Fruit fly (Drosophila melanogaster) whole organism, embryonic: ENCODE data around the gene Sf3b3.
A peak's percentile ranks its signal among the peaks of the same experiment; 100 is the strongest.

Source experiments
- B-H1 ChIP-seq: fragments of 200-800 bp; sonication (Bioruptor generic); IDR thresholded peaks from 3 replicates; pipeline ENCODE4 v1.3.6; 2022; ENCODE audit warnings: missing biosample characterization, missing genetic modification characterization
- CG10147 ChIP-seq: fragments of 200-800 bp; sonication (Bioruptor generic); optimal IDR thresholded peaks from 2 replicates; lab custom pipeline; 2019; ENCODE audit warnings: missing biosample characterization, mild to moderate bottlenecking, missing genetic modification characterization, moderate library complexity
- CG10431 ChIP-seq: fragments of 200-800 bp; sonication (Bioruptor generic); optimal IDR thresholded peaks from 3 replicates; lab custom pipeline; 2018; ENCODE audit warnings: missing biosample characterization, mild to moderate bottlenecking, missing genetic modification characterization
- CG12659 ChIP-seq: fragments of 200-800 bp; sonication (Bioruptor generic); optimal IDR thresholded peaks from 3 replicates; lab custom pipeline; 2017; ENCODE audit warnings: mild to moderate bottlenecking, missing biosample characterization, missing genetic modification reagents, missing genetic modification characterization
- CG12769 ChIP-seq: fragments of 200-800 bp; sonication (Bioruptor generic); optimal IDR thresholded peaks from 2 replicates; lab custom pipeline; 2019; ENCODE audit warnings: missing biosample characterization, mild to moderate bottlenecking, missing genetic modification characterization, moderate library complexity
- CG13296 ChIP-seq: fragments of 200-800 bp; sonication (Bioruptor generic); optimal IDR thresholded peaks from 3 replicates; lab custom pipeline; 2018; ENCODE audit warnings: missing biosample characterization, mild to moderate bottlenecking, missing genetic modification characterization
- CG15479 ChIP-seq: fragments of 200-800 bp; sonication (Bioruptor generic); optimal IDR thresholded peaks from 3 replicates; lab custom pipeline; 2019; ENCODE audit warnings: missing biosample characterization, mild to moderate bottlenecking, missing genetic modification characterization, moderate library complexity
- CG1603 ChIP-seq: fragments of 200-800 bp; sonication (Bioruptor generic); optimal IDR thresholded peaks from 2 replicates; lab custom pipeline; 2019; ENCODE audit warnings: missing biosample characterization, mild to moderate bottlenecking, missing genetic modification characterization, moderate library complexity
- CG17328 ChIP-seq: fragments of 200-800 bp; sonication (Bioruptor generic); IDR thresholded peaks from 2 replicates; pipeline ENCODE4 v1.3.6; 2022; ENCODE audit warnings: missing biosample characterization, missing genetic modification characterization
- CG18599 ChIP-seq: fragments of 200-800 bp; sonication (Bioruptor generic); optimal IDR thresholded peaks from 3 replicates; lab custom pipeline; 2017; ENCODE audit warnings: missing biosample characterization, missing genetic modification characterization, mild to moderate bottlenecking, moderate library complexity, missing genetic modification reagents
- CG2678 ChIP-seq: fragments of 200-800 bp; sonication (Bioruptor generic); optimal IDR thresholded peaks from 3 replicates; lab custom pipeline; 2019; ENCODE audit warnings: missing biosample characterization, mild to moderate bottlenecking, missing genetic modification characterization, moderate library complexity
- CG30020 ChIP-seq: fragments of 200-800 bp; optimal IDR thresholded peaks from 2 replicates; lab custom pipeline; 2019; ENCODE audit warnings: missing biosample characterization, mild to moderate bottlenecking, missing genetic modification characterization, moderate library complexity
- CG3847 ChIP-seq: fragments of 200-800 bp; sonication (Bioruptor generic); IDR thresholded peaks from 2 replicates; pipeline ENCODE4 v1.3.6; 2022; ENCODE audit warnings: missing biosample characterization, missing genetic modification characterization
- CG4730 ChIP-seq: fragments of 200-800 bp; sonication (Bioruptor generic); IDR thresholded peaks from 2 replicates; pipeline ENCODE4 v1.3.6; 2022; ENCODE audit warnings: missing biosample characterization, missing genetic modification characterization
- CG5180 ChIP-seq: fragments of 200-800 bp; sonication (Bioruptor generic); optimal IDR thresholded peaks from 3 replicates; lab custom pipeline; 2017; ENCODE audit warnings: missing biosample characterization, missing genetic modification characterization, mild to moderate bottlenecking, moderate library complexity, missing genetic modification reagents
- CG6254 ChIP-seq: fragments of 200-800 bp; sonication (Bioruptor generic); optimal IDR thresholded peaks from 3 replicates; lab custom pipeline; 2017; ENCODE audit warnings: mild to moderate bottlenecking, missing biosample characterization, missing genetic modification reagents, missing genetic modification characterization
- CG6683 ChIP-seq: fragments of 200-800 bp; sonication (Bioruptor generic); optimal IDR thresholded peaks from 2 replicates; lab custom pipeline; 2017; ENCODE audit warnings: missing biosample characterization, mild to moderate bottlenecking, missing genetic modification characterization, missing genetic modification reagents
- CG6791 ChIP-seq: fragments of 200-800 bp; sonication (Bioruptor generic); IDR thresholded peaks from 3 replicates; pipeline ENCODE4 v1.3.6; 2022; ENCODE audit warnings: missing biosample characterization, missing genetic modification characterization; ENCODE audit not compliant: partially characterized antibody
- CG7839 ChIP-seq: fragments of 200-800 bp; sonication (Bioruptor generic); optimal IDR thresholded peaks from 3 replicates; lab custom pipeline; 2018; ENCODE audit warnings: missing biosample characterization, mild to moderate bottlenecking, missing genetic modification characterization, moderate library complexity
- CG8944 ChIP-seq: fragments of 200-800 bp; sonication (Bioruptor generic); optimal IDR thresholded peaks from 3 replicates; lab custom pipeline; 2016; ENCODE audit warnings: missing biosample characterization, missing genetic modification characterization
- Camta ChIP-seq: fragments of 200-800 bp; sonication (Bioruptor generic); optimal IDR thresholded peaks from 2 replicates; lab custom pipeline; 2016; ENCODE audit warnings: missing biosample characterization, missing genetic modification characterization
- CoRest ChIP-seq: fragments of 200-800 bp; sonication (Bioruptor generic); optimal IDR thresholded peaks from 3 replicates; lab custom pipeline; 2018; ENCODE audit warnings: missing biosample characterization, mild to moderate bottlenecking, missing genetic modification characterization, moderate library complexity
- Dbx ChIP-seq: fragments of 200-800 bp; sonication (Bioruptor generic); IDR thresholded peaks from 3 replicates; pipeline ENCODE4 v1.3.6; 2022; ENCODE audit warnings: missing biosample characterization, missing genetic modification characterization
- Ets97D ChIP-seq: fragments of 200-800 bp; sonication (Bioruptor generic); optimal IDR thresholded peaks from 3 replicates; lab custom pipeline; 2016; ENCODE audit warnings: missing biosample characterization, missing genetic modification characterization
- H15 ChIP-seq: fragments of 200-800 bp; sonication (Bioruptor generic); IDR thresholded peaks from 3 replicates; pipeline ENCODE4 v1.3.6; 2022; ENCODE audit warnings: missing biosample characterization, missing genetic modification characterization
- NC2α ChIP-seq: fragments of 200-800 bp; sonication (Bioruptor generic); optimal IDR thresholded peaks from 2 replicates; lab custom pipeline; 2016; ENCODE audit warnings: missing biosample characterization, missing genetic modification characterization
- NFAT ChIP-seq: fragments of 200-800 bp; sonication (Bioruptor generic); IDR thresholded peaks from 2 replicates; pipeline ENCODE4 v1.3.6; 2022; ENCODE audit warnings: missing biosample characterization, missing genetic modification characterization
- Oli ChIP-seq: fragments of 200-800 bp; sonication (Bioruptor generic); optimal IDR thresholded peaks from 2 replicates; lab custom pipeline; 2018; ENCODE audit warnings: missing biosample characterization, mild to moderate bottlenecking, missing genetic modification characterization, moderate library complexity
- Ptx1 ChIP-seq: fragments of 200-800 bp; sonication (Bioruptor generic); IDR thresholded peaks from 2 replicates; pipeline ENCODE4 v1.3.6; 2022; ENCODE audit warnings: missing biosample characterization, missing genetic modification characterization
- Ssrp ChIP-seq: fragments of 200-800 bp; sonication (Bioruptor generic); optimal IDR thresholded peaks from 2 replicates; lab custom pipeline; 2018; ENCODE audit warnings: missing biosample characterization, mild to moderate bottlenecking, missing genetic modification characterization, moderate library complexity
- ac ChIP-seq: fragments of 200-800 bp; sonication (Bioruptor generic); optimal IDR thresholded peaks from 3 replicates; lab custom pipeline; 2017; ENCODE audit warnings: missing biosample characterization, mild to moderate bottlenecking, missing genetic modification characterization
- crol ChIP-seq: fragments of 200-800 bp; sonication (Bioruptor generic); IDR thresholded peaks from 2 replicates; pipeline ENCODE4 v1.3.6; 2022; ENCODE audit warnings: missing biosample characterization, missing genetic modification characterization
- danr ChIP-seq: fragments of 200-800 bp; sonication (Bioruptor generic); IDR thresholded peaks from 2 replicates; pipeline ENCODE4 v1.3.6; 2022; ENCODE audit warnings: missing biosample characterization, missing genetic modification characterization
- ftz-f1 ChIP-seq: fragments of 200-800 bp; sonication (Bioruptor generic); optimal IDR thresholded peaks from 2 replicates; lab custom pipeline; 2016; ENCODE audit warnings: missing biosample characterization, missing genetic modification characterization
- gt ChIP-seq: fragments of 200-800 bp; sonication (Bioruptor generic); IDR thresholded peaks from 2 replicates; pipeline ENCODE4 v1.3.6; 2022; ENCODE audit warnings: missing biosample characterization, missing genetic modification characterization
- hbn ChIP-seq: fragments of 200-800 bp; sonication (Bioruptor generic); IDR thresholded peaks from 2 replicates; pipeline ENCODE4 v1.3.6; 2022; ENCODE audit warnings: missing biosample characterization, missing genetic modification characterization; ENCODE audit not compliant: partially characterized antibody
- ken ChIP-seq: fragments of 200-800 bp; sonication (Bioruptor generic); IDR thresholded peaks from 3 replicates; pipeline ENCODE4 v1.3.6; 2022; ENCODE audit warnings: missing biosample characterization, missing genetic modification characterization
- lmd ChIP-seq: fragments of 200-800 bp; sonication (Bioruptor generic); IDR thresholded peaks from 2 replicates; pipeline ENCODE4 v1.3.6; 2022; ENCODE audit warnings: missing biosample characterization, missing genetic modification characterization
- lov ChIP-seq, 2 experiments: fragments of 200-800 bp in 1 of 2; fragments of >200 bp in 1 of 2; sonication (Bioruptor generic) in 1 of 2; IDR thresholded peaks in 1 of 2; optimal IDR thresholded peaks in 1 of 2; 2 replicates in 1 of 2; 3 replicates in 1 of 2; pipeline versions ENCODE4 v1.3.6 to Lab custom; 2017 to 2022; ENCODE audit warnings: missing biosample characterization in 1 of 2, missing genetic modification characterization in 1 of 2
- pfk ChIP-seq: fragments of 200-800 bp; sonication (Bioruptor generic); optimal IDR thresholded peaks from 2 replicates; lab custom pipeline; 2018; ENCODE audit warnings: missing biosample characterization, mild to moderate bottlenecking, missing genetic modification characterization, moderate library complexity
- psq ChIP-seq: fragments of 200-800 bp; sonication (Bioruptor generic); optimal IDR thresholded peaks from 2 replicates; lab custom pipeline; 2017; ENCODE audit warnings: missing biosample characterization, missing genetic modification characterization
- sens-2 ChIP-seq: fragments of 200-800 bp; sonication (Bioruptor generic); IDR thresholded peaks from 2 replicates; pipeline ENCODE4 v1.3.6; 2022; ENCODE audit warnings: missing biosample characterization, missing genetic modification characterization
- shn ChIP-seq: fragments of 200-800 bp; sonication (Bioruptor generic); optimal IDR thresholded peaks from 3 replicates; lab custom pipeline; 2016; ENCODE audit warnings: missing biosample characterization, missing genetic modification characterization
- sisA ChIP-seq: fragments of 200-800 bp; sonication (Bioruptor generic); IDR thresholded peaks from 2 replicates; pipeline ENCODE4 v1.3.6; 2022; ENCODE audit warnings: missing biosample characterization, missing genetic modification characterization
- stwl ChIP-seq: fragments of 200-800 bp; sonication (Bioruptor generic); optimal IDR thresholded peaks from 3 replicates; lab custom pipeline; 2018; ENCODE audit warnings: missing biosample characterization, mild to moderate bottlenecking, missing genetic modification characterization, moderate library complexity
- trh ChIP-seq: fragments of 200-800 bp; sonication (Bioruptor generic); optimal IDR thresholded peaks from 2 replicates; lab custom pipeline; 2016; ENCODE audit warnings: missing biosample characterization, missing genetic modification characterization
- tx ChIP-seq: fragments of 200-800 bp; sonication (Bioruptor generic); optimal IDR thresholded peaks from 2 replicates; lab custom pipeline; 2016; ENCODE audit warnings: missing biosample characterization, missing genetic modification characterization
- vvl ChIP-seq: fragments of 200-800 bp; sonication (Bioruptor generic); IDR thresholded peaks from 2 replicates; pipeline ENCODE4 v1.3.6; 2022; ENCODE audit warnings: missing biosample characterization, missing genetic modification characterization
- wor ChIP-seq: fragments of 200-800 bp; sonication (Bioruptor generic); IDR thresholded peaks from 2 replicates; pipeline ENCODE4 v1.3.6; 2022; ENCODE audit warnings: missing biosample characterization, missing genetic modification characterization
- zf30C ChIP-seq: fragments of 200-800 bp; sonication (Bioruptor generic); optimal IDR thresholded peaks from 3 replicates; lab custom pipeline; 2018; ENCODE audit warnings: missing biosample characterization, mild to moderate bottlenecking, missing genetic modification characterization

Sf3b3 gene

DNA sequence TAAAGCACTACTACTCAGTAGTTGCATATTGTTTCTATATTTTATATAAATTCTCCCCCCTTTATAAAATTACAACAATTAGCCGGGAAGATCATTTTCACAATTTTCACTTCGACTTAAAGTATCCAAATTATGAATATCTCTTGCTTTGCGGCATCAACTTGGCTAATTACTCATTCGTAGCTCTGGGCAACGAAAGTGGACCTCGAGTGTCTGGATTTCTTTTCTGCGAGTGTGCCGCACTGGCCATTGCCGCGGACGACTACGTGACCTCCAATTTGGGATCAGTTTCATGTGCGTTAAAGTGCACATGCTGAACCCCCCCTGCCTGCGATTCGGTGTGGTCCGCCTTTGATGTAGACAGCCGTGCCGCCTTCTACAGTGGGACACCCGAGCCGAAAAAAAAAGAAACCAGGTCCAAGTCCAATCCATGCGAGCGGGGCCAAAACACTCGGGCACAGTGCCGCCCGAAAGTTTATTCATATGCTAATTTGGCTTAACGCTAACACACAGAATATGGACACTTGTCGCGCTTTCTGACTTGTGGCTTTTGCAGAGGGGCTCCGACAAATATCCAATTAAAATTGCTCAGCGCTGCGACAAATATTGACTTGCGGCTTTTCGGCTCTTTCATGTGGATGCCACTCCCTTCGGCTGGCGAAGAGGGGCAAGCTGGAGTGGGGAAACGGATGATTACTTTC lies 14.6 kb downstream of the Sf3b3 start (continued):
- TF ChIP-seq CG10431 (no peak), sens-2 (GFP tag; lab: Robert Waterston, UW) (no peak), NC2α (GFP tag; lab: Kevin White, UChicago) (no peak), CG18599 (no peak), danr (GFP tag; lab: Robert Waterston, UW) (no peak), CG13296 (no peak), NFAT (GFP tag; lab: Robert Waterston, UW) (no peak), CG3847 (GFP tag; lab: Robert Waterston, UW) (no peak), CG6791 (GFP tag; lab: Robert Waterston, UW) (no peak), Camta (peak; percentile 10), Oli (tag; lab: Kevin White, UChicago) (peak; percentile 43), gt (GFP tag; lab: Robert Waterston, UW) (no peak), H15 (GFP tag; lab: Robert Waterston, UW) (no peak), pfk (GFP tag; lab: Kevin White, UChicago) (no peak), B-H1 (GFP tag; lab: Robert Waterston, UW) (no peak), Dbx (no peak), sisA (peak; percentile 12; the same call in 1 of the 2 replicates), lov (optimal IDR thresholded peaks at IDR 0.05; lab: Kevin White, UChicago) (no peak), lov (GFP tag; IDR thresholded peaks at IDR 0.05; lab: Robert Waterston, UW) (0 out of 3 replicates have a peak, but pooled peaks have one; percentile 44), CG7839 (peak; percentile 28), Ssrp (peak; percentile 16), CG17328 (GFP tag; lab: Robert Waterston, UW) (no peak), CG15479 (GFP tag; lab: Kevin White, UChicago) (no peak), ken (GFP tag; lab: Robert Waterston, UW) (no peak), ftz-f1 (GFP tag; lab: Kevin White, UChicago) (no peak), ac (GFP tag; lab: Kevin White, UChicago) (no peak), CG6683 (no peak), wor (GFP tag; lab: Robert Waterston, UW) (no peak), CG5180 (GFP tag; lab: Kevin White, UChicago) (no peak), shn (no peak), CG12769 (no peak), Ptx1 (GFP tag; lab: Robert Waterston, UW) (peak; percentile 32; the same call in 1 of the 2 replicates), vvl (GFP tag; lab: Robert Waterston, UW) (peak; percentile 40), lmd (no peak), CG4730 (GFP tag; lab: Robert Waterston, UW) (no peak), CG8944 (GFP tag; lab: Kevin White, UChicago) (no peak), CG12659 (GFP tag; lab: Kevin White, UChicago) (peak; percentile 11), Ets97D (GFP tag; lab: Kevin White, UChicago) (no peak), trh (no peak), hbn (no peak), CoRest (tag; lab: Kevin White, UChicago) (peak; percentile 37), CG10147 (GFP tag; lab: Kevin White, UChicago) (no peak), CG2678 (tag; lab: Kevin White, UChicago) (peak; percentile 11), CG30020 (tag; lab: Kevin White, UChicago) (no peak), zf30C (GFP tag; lab: Kevin White, UChicago) (no peak), tx (GFP tag; lab: Kevin White, UChicago) (no peak), stwl (tag; lab: Kevin White, UChicago) (no peak), crol (no peak), psq (GFP tag; lab: Kevin White, UChicago) (no peak), CG1603 (tag; lab: Kevin White, UChicago) (peak; percentile 34), CG6254 (no peak)
